Worm (Caenorhabditis elegans) whole organism, L1 larva: ENCODE data around the gene rom-4.

ENCODE experiments used
- C04F5.9 ChIP-seq: sonication (generic microtip); optimal IDR thresholded peaks from 2 replicates; lab custom pipeline; 2016; ENCODE audit warnings: missing genetic modification characterization, missing compliant biosample characterization
- C16A3.4 ChIP-seq: fragments of 150-350 bp; optimal IDR thresholded peaks from 2 replicates; lab custom pipeline; 2014; ENCODE audit warnings: missing biosample characterization, missing genetic modification characterization
- C34B4.2 ChIP-seq: sonication (generic microtip); optimal IDR thresholded peaks from 2 replicates; lab custom pipeline; 2017; ENCODE audit warnings: mild to moderate bottlenecking, missing genetic modification characterization, missing compliant biosample characterization
- F16B12.6 ChIP-seq: fragments of 150-350 bp; optimal IDR thresholded peaks from 2 replicates; lab custom pipeline; 2014; ENCODE audit warnings: missing biosample characterization, missing genetic modification characterization
- Y116A8C.19 ChIP-seq: sonication (generic microtip); optimal IDR thresholded peaks from 2 replicates; lab custom pipeline; 2016; ENCODE audit warnings: missing compliant biosample characterization, missing genetic modification characterization, borderline replicate concordance
- aha-1 ChIP-seq: fragments of 150-350 bp; optimal IDR thresholded peaks from 2 replicates; lab custom pipeline; 2014; ENCODE audit warnings: missing biosample characterization, missing genetic modification characterization
- ama-1 ChIP-seq: fragments of 150-350 bp; optimal IDR thresholded peaks from 2 replicates; lab custom pipeline; 2014
- blmp-1 ChIP-seq: fragments of 150-350 bp; optimal IDR thresholded peaks from 2 replicates; lab custom pipeline; 2014; ENCODE audit warnings: missing biosample characterization, missing genetic modification characterization
- ceh-63 ChIP-seq: fragments of 200-800 bp; sonication (Bioruptor generic); optimal IDR thresholded peaks from 2 replicates; lab custom pipeline; 2018; ENCODE audit warnings: mild to moderate bottlenecking, missing genetic modification characterization, missing compliant biosample characterization
- ceh-88 ChIP-seq: fragments of 200-800 bp; sonication (Bioruptor generic); IDR thresholded peaks from 2 replicates; pipeline ENCODE4 v1.3.6; 2022; ENCODE audit warnings: missing genetic modification characterization, missing compliant biosample characterization
- dpl-1 ChIP-seq, 3 experiments: fragments of 150-350 bp in 2 of 3; sonication (generic microtip) in 1 of 3; optimal IDR thresholded peaks; 2 replicates each; lab custom pipeline; 2014 to 2017; ENCODE audit warnings: missing biosample characterization in 3 of 3, missing genetic modification characterization in 3 of 3, missing genetic modification reagents in 3 of 3
- egl-13 ChIP-seq: sonication (generic microtip); optimal IDR thresholded peaks from 2 replicates; lab custom pipeline; 2016; ENCODE audit warnings: missing genotype, missing genetic modification reagents, missing genetic modification characterization, missing compliant biosample characterization
- egl-27 ChIP-seq, 2 experiments: fragments of 150-350 bp in 1 of 2; sonication (generic microtip); optimal IDR thresholded peaks; 3 replicates each; lab custom pipeline; 2017 to 2018; ENCODE audit warnings: missing biosample characterization in 2 of 2, missing genetic modification characterization in 2 of 2, missing genetic modification reagents in 2 of 2
- elt-3 ChIP-seq, 6 experiments: fragments of 150-350 bp in 1 of 6; sonication (generic microtip); optimal IDR thresholded peaks; 2 replicates each; lab custom pipeline; 2017 to 2018; ENCODE audit warnings: missing biosample characterization in 6 of 6, missing genetic modification characterization in 6 of 6, inconsistent platforms in 1 of 6
- ets-5 ChIP-seq: fragments of 200-800 bp; sonication (Bioruptor generic); IDR thresholded peaks from 2 replicates; pipeline ENCODE4 v1.3.6; 2022; ENCODE audit warnings: missing genetic modification characterization, missing compliant biosample characterization
- fkh-10 ChIP-seq: sonication (generic microtip); optimal IDR thresholded peaks from 2 replicates; lab custom pipeline; 2017; ENCODE audit warnings: missing biosample characterization, missing genetic modification reagents, missing genetic modification characterization
- fkh-4 ChIP-seq: sonication (generic microtip); optimal IDR thresholded peaks from 2 replicates; lab custom pipeline; 2016; ENCODE audit warnings: missing compliant biosample characterization, missing genetic modification characterization, borderline replicate concordance
- grh-1 ChIP-seq: fragments of 200-800 bp; sonication (Bioruptor generic); IDR thresholded peaks from 2 replicates; pipeline ENCODE4 v1.3.6; 2022; ENCODE audit warnings: missing genetic modification reagents, missing genetic modification characterization, missing compliant biosample characterization
- hlh-17 ChIP-seq: fragments of 200-800 bp; sonication (Bioruptor generic); optimal IDR thresholded peaks from 2 replicates; lab custom pipeline; 2018; ENCODE audit warnings: missing genetic modification characterization, mild to moderate bottlenecking, missing compliant biosample characterization, moderate library complexity, borderline replicate concordance
- hlh-4 ChIP-seq: sonication (generic microtip); optimal IDR thresholded peaks from 2 replicates; lab custom pipeline; 2016; ENCODE audit warnings: mild to moderate bottlenecking, missing genetic modification characterization, missing compliant biosample characterization
- isw-1 ChIP-seq: fragments of 200-800 bp; sonication (Bioruptor generic); IDR thresholded peaks from 2 replicates; pipeline ENCODE4 v1.3.6; 2022; ENCODE audit warnings: missing genetic modification characterization, missing compliant biosample characterization
- jun-1 ChIP-seq: fragments of 150-350 bp; optimal IDR thresholded peaks from 2 replicates; lab custom pipeline; 2014; ENCODE audit warnings: missing biosample characterization, missing genetic modification reagents, missing genetic modification characterization
- lin-14 ChIP-seq: fragments of 200-800 bp; sonication (Bioruptor generic); optimal IDR thresholded peaks from 2 replicates; lab custom pipeline; 2018; ENCODE audit warnings: mild to moderate bottlenecking, missing genetic modification characterization, moderate library complexity, missing compliant biosample characterization
- lin-15B ChIP-seq: fragments of 150-350 bp; sonication (generic microtip); optimal IDR thresholded peaks from 3 replicates; lab custom pipeline; 2014; ENCODE audit warnings: missing biosample characterization, missing genetic modification characterization
- lin-39 ChIP-seq: fragments of 150-350 bp; optimal IDR thresholded peaks from 2 replicates; lab custom pipeline; 2014; ENCODE audit warnings: missing biosample characterization, missing genetic modification reagents, missing genetic modification characterization
- lir-3 ChIP-seq: sonication (generic microtip); optimal IDR thresholded peaks from 2 replicates; lab custom pipeline; 2016; ENCODE audit warnings: mild to moderate bottlenecking, missing genetic modification characterization, moderate library complexity, missing compliant biosample characterization; ENCODE audit not compliant: poor library complexity
- lsy-2 ChIP-seq, 2 experiments: fragments of 150-350 bp; optimal IDR thresholded peaks; 2 replicates each; lab custom pipeline; 2014; ENCODE audit warnings: missing biosample characterization in 2 of 2, missing genetic modification characterization in 2 of 2
- mdl-1 ChIP-seq, 2 experiments: fragments of 150-350 bp; optimal IDR thresholded peaks; 2 replicates each; lab custom pipeline; 2014 to 2017; ENCODE audit warnings: missing biosample characterization in 2 of 2, missing genetic modification characterization in 2 of 2, inconsistent platforms in 1 of 2
- mep-1 ChIP-seq: fragments of 150-350 bp; optimal IDR thresholded peaks from 2 replicates; lab custom pipeline; 2014; ENCODE audit warnings: missing biosample characterization, missing genetic modification characterization
- nhr-11 ChIP-seq: fragments of 150-350 bp; optimal IDR thresholded peaks from 2 replicates; lab custom pipeline; 2014; ENCODE audit warnings: missing biosample characterization, missing genetic modification characterization
- nhr-12 ChIP-seq: sonication (generic microtip); optimal IDR thresholded peaks from 2 replicates; lab custom pipeline; 2017; ENCODE audit warnings: missing biosample characterization, missing genetic modification characterization
- nhr-47 ChIP-seq: sonication (generic microtip); optimal IDR thresholded peaks from 2 replicates; lab custom pipeline; 2016; ENCODE audit warnings: mild to moderate bottlenecking, missing genetic modification characterization, moderate library complexity, missing compliant biosample characterization
- nhr-71 ChIP-seq: sonication (generic microtip); optimal IDR thresholded peaks from 2 replicates; lab custom pipeline; 2016; ENCODE audit warnings: mild to moderate bottlenecking, missing genetic modification characterization, moderate library complexity, missing compliant biosample characterization
- nhr-76 ChIP-seq: sonication (generic microtip); optimal IDR thresholded peaks from 2 replicates; lab custom pipeline; 2017; ENCODE audit warnings: missing biosample characterization, missing genetic modification characterization
- nhr-77 ChIP-seq: fragments of 150-350 bp; optimal IDR thresholded peaks from 2 replicates; lab custom pipeline; 2014; ENCODE audit warnings: missing biosample characterization, missing genetic modification characterization
- nhr-85 ChIP-seq: sonication (generic microtip); peaks from one replicate; lab custom pipeline; 2016; ENCODE audit warnings: missing genetic modification characterization, inconsistent platforms, missing compliant biosample characterization
- nhr-90 ChIP-seq: sonication (generic microtip); optimal IDR thresholded peaks from 2 replicates; lab custom pipeline; 2016; ENCODE audit warnings: mild to moderate bottlenecking, missing genetic modification characterization, missing compliant biosample characterization; ENCODE audit not compliant: poor library complexity
- pax-3 ChIP-seq: fragments of 200-800 bp; sonication (Bioruptor generic); optimal IDR thresholded peaks from 2 replicates; lab custom pipeline; 2018; ENCODE audit warnings: mild to moderate bottlenecking, missing genetic modification characterization, moderate library complexity, missing compliant biosample characterization
- pqm-1 ChIP-seq: sonication (generic microtip); optimal IDR thresholded peaks from 3 replicates; lab custom pipeline; 2017; ENCODE audit warnings: missing biosample characterization, missing genetic modification characterization
- rnt-1 ChIP-seq: sonication (generic microtip); optimal IDR thresholded peaks from 2 replicates; lab custom pipeline; 2016; ENCODE audit warnings: mild to moderate bottlenecking, missing genetic modification characterization, moderate library complexity, missing compliant biosample characterization
- skn-1 ChIP-seq: fragments of 150-350 bp; optimal IDR thresholded peaks from 2 replicates; lab custom pipeline; 2014; ENCODE audit warnings: missing biosample characterization, missing genetic modification characterization
- sptf-1 ChIP-seq: fragments of 150-350 bp; optimal IDR thresholded peaks from 2 replicates; lab custom pipeline; 2014; ENCODE audit warnings: missing biosample characterization, missing genetic modification characterization
- sup-37 ChIP-seq: fragments of 200-800 bp; sonication (Bioruptor generic); optimal IDR thresholded peaks from 2 replicates; lab custom pipeline; 2018; ENCODE audit warnings: mild to moderate bottlenecking, missing genetic modification characterization, missing compliant biosample characterization
- swsn-7 ChIP-seq: sonication (generic microtip); optimal IDR thresholded peaks from 2 replicates; lab custom pipeline; 2016; ENCODE audit warnings: missing genetic modification characterization, missing compliant biosample characterization
- tbx-2 ChIP-seq: sonication (generic microtip); optimal IDR thresholded peaks from 2 replicates; lab custom pipeline; 2016; ENCODE audit warnings: missing genetic modification characterization, missing compliant biosample characterization
- tlp-1 ChIP-seq: fragments of 150-350 bp; optimal IDR thresholded peaks from 2 replicates; lab custom pipeline; 2014; ENCODE audit warnings: missing biosample characterization, missing genetic modification characterization
- unc-130 ChIP-seq: fragments of 150-350 bp; optimal IDR thresholded peaks from 2 replicates; lab custom pipeline; 2017; ENCODE audit warnings: missing biosample characterization, missing genetic modification characterization, inconsistent platforms
- unc-30 ChIP-seq: sonication (generic microtip); optimal IDR thresholded peaks from 2 replicates; lab custom pipeline; 2017; ENCODE audit warnings: missing biosample characterization, missing genetic modification characterization
- unc-62 ChIP-seq: fragments of 150-350 bp; optimal IDR thresholded peaks from 2 replicates; lab custom pipeline; 2014; ENCODE audit warnings: missing biosample characterization, missing genetic modification reagents, missing genetic modification characterization
- unc-86 ChIP-seq: sonication (generic microtip); optimal IDR thresholded peaks from 2 replicates; lab custom pipeline; 2016; ENCODE audit warnings: missing genetic modification characterization, missing compliant biosample characterization
- vab-15 ChIP-seq: sonication (generic microtip); optimal IDR thresholded peaks from 2 replicates; lab custom pipeline; 2017; ENCODE audit warnings: missing genotype, mild to moderate bottlenecking, missing genetic modification characterization, missing compliant biosample characterization
- xbp-1 ChIP-seq: sonication (generic microtip); optimal IDR thresholded peaks from 2 replicates; lab custom pipeline; 2016; ENCODE audit warnings: missing genetic modification characterization, missing compliant biosample characterization
- zag-1 ChIP-seq: fragments of 150-350 bp; optimal IDR thresholded peaks from 2 replicates; lab custom pipeline; 2014; ENCODE audit warnings: missing biosample characterization, missing genetic modification characterization
- ztf-4 ChIP-seq: fragments of 150-350 bp; optimal IDR thresholded peaks from 2 replicates; lab custom pipeline; 2014; ENCODE audit warnings: missing biosample characterization, missing genetic modification characterization

The rom-4 gene

DNA sequence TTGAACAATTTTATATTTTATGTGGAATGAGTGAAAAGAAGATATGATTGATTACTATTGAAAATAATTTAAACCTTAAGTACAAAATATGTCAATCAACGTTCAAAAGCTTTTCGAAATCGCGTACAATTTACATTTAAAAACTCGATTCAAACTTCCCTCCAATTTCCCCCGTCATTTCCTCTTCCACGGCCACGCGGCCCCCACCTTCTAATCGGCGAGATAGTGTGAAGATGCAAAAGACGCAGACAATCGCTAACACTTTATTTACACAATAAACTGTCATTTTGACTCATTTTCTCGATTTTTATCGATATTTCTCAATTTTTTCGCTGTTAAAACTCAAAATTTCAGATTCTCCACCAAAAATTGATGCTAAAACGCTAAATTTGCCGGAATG lies at the start of gene rom-4:
Gene rom-4, plus strand, starts transcription at position 398 of the 400 bp plus-strand sequence.
- TF ChIP-seq nhr-11 (tag; lab: Kevin White, UChicago) (no peak), mep-1 (tag; lab: Kevin White, UChicago) (peak; percentile 77), nhr-85 (peak; percentile 91), elt-3 (tag; optimal IDR thresholded peaks at IDR 0.05; lab: Kevin White, UChicago) (no peak), egl-27 (tag; optimal IDR thresholded peaks at IDR 0.05; lab: Kevin White, UChicago) (no peak), nhr-12 (tag; lab: Kevin White, UChicago) (no peak), pax-3 (peak; percentile 85), sup-37 (GFP tag; lab: Kevin White, UChicago) (peak; percentile 19), lin-39 (tag; lab: Kevin White, UChicago) (peak; percentile 17), unc-30 (tag; lab: Kevin White, UChicago) (no peak), grh-1 (no peak; the same call in none of the 2 replicates), skn-1 (peak; percentile 51), Y116A8C.19 (tag; lab: Kevin White, UChicago) (peak; percentile 60), ztf-4 (no peak), pqm-1 (no peak), C16A3.4 (tag; lab: Kevin White, UChicago) (peak; percentile 56), ceh-88 (peak; percentile 25; the same call in 1 of the 2 replicates), ets-5 (GFP tag; lab: Robert Waterston, UW) (no peak), dpl-1 (GFP tag; optimal IDR thresholded peaks at IDR 0.05; lab: Kevin White, UChicago) (peak; percentile 93 to 96 (median 94)), C04F5.9 (tag; lab: Kevin White, UChicago) (peak; percentile 58), hlh-4 (tag; lab: Kevin White, UChicago) (no peak), egl-13 (tag; lab: Kevin White, UChicago) (peak; percentile 72), isw-1 (GFP tag; lab: Robert Waterston, UW) (peak; percentile 69), unc-62 (no peak), nhr-90 (tag; lab: Kevin White, UChicago) (peak; percentile 91), rnt-1 (tag; lab: Kevin White, UChicago) (peak; percentile 99), unc-130 (tag; lab: Kevin White, UChicago) (peak; percentile 88), tlp-1 (no peak), unc-86 (peak; percentile 71), F16B12.6 (tag; lab: Kevin White, UChicago) (peak; percentile 40), hlh-17 (GFP tag; lab: Kevin White, UChicago) (no peak), jun-1 (peak; percentile 34), mdl-1 (tag; optimal IDR thresholded peaks at IDR 0.05; lab: Kevin White, UChicago) (peak in 1 of 2 experiments; percentile 22), nhr-77 (tag; lab: Kevin White, UChicago) (no peak), lin-15B (tag; lab: Kevin White, UChicago) (peak; percentile 26), fkh-10 (GFP tag; lab: Kevin White, UChicago) (no peak), nhr-71 (tag; lab: Kevin White, UChicago) (peak; percentile 88), lin-14 (GFP tag; lab: Kevin White, UChicago) (no peak), zag-1 (tag; lab: Kevin White, UChicago) (no peak), vab-15 (tag; lab: Kevin White, UChicago) (no peak), swsn-7 (peak; percentile 76), nhr-76 (tag; lab: Kevin White, UChicago) (peak; percentile 11), tbx-2 (tag; lab: Kevin White, UChicago) (peak; percentile 88), sptf-1 (no peak), lir-3 (tag; lab: Kevin White, UChicago) (peak; percentile 95), C34B4.2 (no peak), blmp-1 (tag; lab: Kevin White, UChicago) (peak; percentile 10), aha-1 (tag; lab: Kevin White, UChicago) (no peak), lsy-2 (tag; optimal IDR thresholded peaks at IDR 0.05; lab: Kevin White, UChicago) (peak; percentile 79 to 80), ama-1 (no peak), xbp-1 (peak; percentile 79), nhr-47 (tag; lab: Kevin White, UChicago) (peak; percentile 88), fkh-4 (peak; percentile 88), ceh-63 (no peak)
